Worm (Caenorhabditis elegans) whole organism, L1 larva: ENCODE data around the gene cal-7.

Experiments
- C16A3.4 ChIP-seq: fragments of 150-350 bp; optimal IDR thresholded peaks from 2 replicates; lab custom pipeline; 2014; ENCODE audit warnings: missing biosample characterization, missing genetic modification characterization
- F16B12.6 ChIP-seq: fragments of 150-350 bp; optimal IDR thresholded peaks from 2 replicates; lab custom pipeline; 2014; ENCODE audit warnings: missing biosample characterization, missing genetic modification characterization
- alr-1 ChIP-seq: fragments of 200-800 bp; sonication (Bioruptor generic); optimal IDR thresholded peaks from 2 replicates; lab custom pipeline; 2018; ENCODE audit warnings: borderline replicate concordance, mild to moderate bottlenecking, missing genetic modification characterization, missing compliant biosample characterization
- ama-1 ChIP-seq: fragments of 150-350 bp; optimal IDR thresholded peaks from 2 replicates; lab custom pipeline; 2014
- blmp-1 ChIP-seq: fragments of 150-350 bp; optimal IDR thresholded peaks from 2 replicates; lab custom pipeline; 2014; ENCODE audit warnings: missing biosample characterization, missing genetic modification characterization
- ceh-63 ChIP-seq: fragments of 200-800 bp; sonication (Bioruptor generic); optimal IDR thresholded peaks from 2 replicates; lab custom pipeline; 2018; ENCODE audit warnings: mild to moderate bottlenecking, missing genetic modification characterization, missing compliant biosample characterization
- ceh-82 ChIP-seq, 3 experiments: fragments of 150-350 bp in 1 of 3; sonication (generic microtip) in 2 of 3; optimal IDR thresholded peaks; 2 replicates each; lab custom pipeline; 2014 to 2017; ENCODE audit warnings: missing biosample characterization in 3 of 3, missing genetic modification characterization in 3 of 3
- ceh-88 ChIP-seq: fragments of 200-800 bp; sonication (Bioruptor generic); IDR thresholded peaks from 2 replicates; pipeline ENCODE4 v1.3.6; 2022; ENCODE audit warnings: missing genetic modification characterization, missing compliant biosample characterization
- dsc-1 ChIP-seq: sonication (generic microtip); optimal IDR thresholded peaks from 2 replicates; lab custom pipeline; 2016; ENCODE audit warnings: mild to moderate bottlenecking, missing genetic modification characterization, missing compliant biosample characterization
- efl-1 ChIP-seq, 4 experiments: fragments of 150-350 bp; optimal IDR thresholded peaks in 3 of 4; peaks in 1 of 4; 1 replicate in 1 of 4; 2 replicates in 3 of 4; lab custom pipeline; 2014; ENCODE audit warnings: missing biosample characterization in 2 of 4, missing genetic modification characterization in 2 of 4, missing genetic modification reagents in 2 of 4
- efl-3 ChIP-seq: fragments of 200-800 bp; sonication (Bioruptor generic); optimal IDR thresholded peaks from 2 replicates; lab custom pipeline; 2018; ENCODE audit warnings: mild to moderate bottlenecking, missing genetic modification characterization, missing compliant biosample characterization
- egl-13 ChIP-seq: sonication (generic microtip); optimal IDR thresholded peaks from 2 replicates; lab custom pipeline; 2016; ENCODE audit warnings: missing genotype, missing genetic modification reagents, missing genetic modification characterization, missing compliant biosample characterization
- egl-27 ChIP-seq, 2 experiments: fragments of 150-350 bp in 1 of 2; sonication (generic microtip); optimal IDR thresholded peaks; 3 replicates each; lab custom pipeline; 2017 to 2018; ENCODE audit warnings: missing biosample characterization in 2 of 2, missing genetic modification characterization in 2 of 2, missing genetic modification reagents in 2 of 2
- elt-2 ChIP-seq: sonication (generic microtip); optimal IDR thresholded peaks from 2 replicates; lab custom pipeline; 2016; ENCODE audit warnings: missing genetic modification characterization, mild to moderate bottlenecking, inconsistent platforms, missing compliant biosample characterization, missing genetic modification reagents
- elt-3 ChIP-seq, 6 experiments: fragments of 150-350 bp in 1 of 6; sonication (generic microtip); optimal IDR thresholded peaks; 2 replicates each; lab custom pipeline; 2017 to 2018; ENCODE audit warnings: missing biosample characterization in 6 of 6, missing genetic modification characterization in 6 of 6, inconsistent platforms in 1 of 6
- ets-5 ChIP-seq: fragments of 200-800 bp; sonication (Bioruptor generic); IDR thresholded peaks from 2 replicates; pipeline ENCODE4 v1.3.6; 2022; ENCODE audit warnings: missing genetic modification characterization, missing compliant biosample characterization
- fkh-10 ChIP-seq: sonication (generic microtip); optimal IDR thresholded peaks from 2 replicates; lab custom pipeline; 2017; ENCODE audit warnings: missing biosample characterization, missing genetic modification reagents, missing genetic modification characterization
- fkh-8 ChIP-seq: sonication (generic microtip); optimal IDR thresholded peaks from 2 replicates; lab custom pipeline; 2016; ENCODE audit warnings: mild to moderate bottlenecking, missing genetic modification characterization, missing compliant biosample characterization
- fos-1 ChIP-seq: fragments of 150-350 bp; optimal IDR thresholded peaks from 2 replicates; lab custom pipeline; 2014; ENCODE audit warnings: missing biosample characterization, missing genetic modification characterization
- grh-1 ChIP-seq: fragments of 200-800 bp; sonication (Bioruptor generic); IDR thresholded peaks from 2 replicates; pipeline ENCODE4 v1.3.6; 2022; ENCODE audit warnings: missing genetic modification reagents, missing genetic modification characterization, missing compliant biosample characterization
- hlh-17 ChIP-seq: fragments of 200-800 bp; sonication (Bioruptor generic); optimal IDR thresholded peaks from 2 replicates; lab custom pipeline; 2018; ENCODE audit warnings: missing genetic modification characterization, mild to moderate bottlenecking, missing compliant biosample characterization, moderate library complexity, borderline replicate concordance
- hlh-4 ChIP-seq: sonication (generic microtip); optimal IDR thresholded peaks from 2 replicates; lab custom pipeline; 2016; ENCODE audit warnings: mild to moderate bottlenecking, missing genetic modification characterization, missing compliant biosample characterization
- hpl-2 ChIP-seq: fragments of 150-350 bp; optimal IDR thresholded peaks from 2 replicates; lab custom pipeline; 2014; ENCODE audit warnings: missing biosample characterization, missing genetic modification reagents, missing genetic modification characterization
- lin-15B ChIP-seq: fragments of 150-350 bp; sonication (generic microtip); optimal IDR thresholded peaks from 3 replicates; lab custom pipeline; 2014; ENCODE audit warnings: missing biosample characterization, missing genetic modification characterization
- lin-35 ChIP-seq, 2 experiments: fragments of 150-350 bp; optimal IDR thresholded peaks; 2 replicates each; lab custom pipeline; 2014; ENCODE audit warnings: missing biosample characterization in 2 of 2, missing genetic modification characterization in 2 of 2, missing genetic modification reagents in 2 of 2
- lir-3 ChIP-seq: sonication (generic microtip); optimal IDR thresholded peaks from 2 replicates; lab custom pipeline; 2016; ENCODE audit warnings: mild to moderate bottlenecking, missing genetic modification characterization, moderate library complexity, missing compliant biosample characterization; ENCODE audit not compliant: poor library complexity
- mab-9 ChIP-seq: fragments of 200-800 bp; sonication (Bioruptor generic); IDR thresholded peaks from 2 replicates; pipeline ENCODE4 v1.3.6; 2022; ENCODE audit warnings: missing genetic modification reagents, missing genetic modification characterization, missing compliant biosample characterization
- mdl-1 ChIP-seq, 2 experiments: fragments of 150-350 bp; optimal IDR thresholded peaks; 2 replicates each; lab custom pipeline; 2014 to 2017; ENCODE audit warnings: missing biosample characterization in 2 of 2, missing genetic modification characterization in 2 of 2, inconsistent platforms in 1 of 2
- mef-2 ChIP-seq: fragments of 150-350 bp; optimal IDR thresholded peaks from 2 replicates; lab custom pipeline; 2014; ENCODE audit warnings: missing biosample characterization, missing genetic modification characterization
- nhr-11 ChIP-seq: fragments of 150-350 bp; optimal IDR thresholded peaks from 2 replicates; lab custom pipeline; 2014; ENCODE audit warnings: missing biosample characterization, missing genetic modification characterization
- nhr-19 ChIP-seq: fragments of 200-800 bp; sonication (Bioruptor generic); conservative IDR thresholded peaks from 2 replicates; pipeline ENCODE4 v1.3.6; 2022; ENCODE audit warnings: missing genetic modification characterization, missing compliant biosample characterization
- nhr-20 ChIP-seq: sonication (generic microtip); optimal IDR thresholded peaks from 2 replicates; lab custom pipeline; 2016; ENCODE audit warnings: mild to moderate bottlenecking, missing genetic modification characterization, missing compliant biosample characterization
- nhr-28 ChIP-seq: fragments of 150-350 bp; optimal IDR thresholded peaks from 2 replicates; lab custom pipeline; 2014; ENCODE audit warnings: missing biosample characterization, missing genetic modification characterization
- nhr-47 ChIP-seq: sonication (generic microtip); optimal IDR thresholded peaks from 2 replicates; lab custom pipeline; 2016; ENCODE audit warnings: mild to moderate bottlenecking, missing genetic modification characterization, moderate library complexity, missing compliant biosample characterization
- nhr-71 ChIP-seq: sonication (generic microtip); optimal IDR thresholded peaks from 2 replicates; lab custom pipeline; 2016; ENCODE audit warnings: mild to moderate bottlenecking, missing genetic modification characterization, moderate library complexity, missing compliant biosample characterization
- nhr-76 ChIP-seq: sonication (generic microtip); optimal IDR thresholded peaks from 2 replicates; lab custom pipeline; 2017; ENCODE audit warnings: missing biosample characterization, missing genetic modification characterization
- nhr-90 ChIP-seq: sonication (generic microtip); optimal IDR thresholded peaks from 2 replicates; lab custom pipeline; 2016; ENCODE audit warnings: mild to moderate bottlenecking, missing genetic modification characterization, missing compliant biosample characterization; ENCODE audit not compliant: poor library complexity
- pqm-1 ChIP-seq: sonication (generic microtip); optimal IDR thresholded peaks from 3 replicates; lab custom pipeline; 2017; ENCODE audit warnings: missing biosample characterization, missing genetic modification characterization
- skn-1 ChIP-seq: fragments of 150-350 bp; optimal IDR thresholded peaks from 2 replicates; lab custom pipeline; 2014; ENCODE audit warnings: missing biosample characterization, missing genetic modification characterization
- snpc-4 ChIP-seq: fragments of 150-350 bp; optimal IDR thresholded peaks from 2 replicates; lab custom pipeline; 2014; ENCODE audit warnings: missing biosample characterization, missing genetic modification characterization
- sptf-1 ChIP-seq: fragments of 150-350 bp; optimal IDR thresholded peaks from 2 replicates; lab custom pipeline; 2014; ENCODE audit warnings: missing biosample characterization, missing genetic modification characterization
- tbx-2 ChIP-seq: sonication (generic microtip); optimal IDR thresholded peaks from 2 replicates; lab custom pipeline; 2016; ENCODE audit warnings: missing genetic modification characterization, missing compliant biosample characterization
- tlp-1 ChIP-seq: fragments of 150-350 bp; optimal IDR thresholded peaks from 2 replicates; lab custom pipeline; 2014; ENCODE audit warnings: missing biosample characterization, missing genetic modification characterization
- unc-130 ChIP-seq: fragments of 150-350 bp; optimal IDR thresholded peaks from 2 replicates; lab custom pipeline; 2017; ENCODE audit warnings: missing biosample characterization, missing genetic modification characterization, inconsistent platforms
- unc-62 ChIP-seq: fragments of 150-350 bp; optimal IDR thresholded peaks from 2 replicates; lab custom pipeline; 2014; ENCODE audit warnings: missing biosample characterization, missing genetic modification reagents, missing genetic modification characterization
- vab-15 ChIP-seq: sonication (generic microtip); optimal IDR thresholded peaks from 2 replicates; lab custom pipeline; 2017; ENCODE audit warnings: missing genotype, mild to moderate bottlenecking, missing genetic modification characterization, missing compliant biosample characterization
- xbp-1 ChIP-seq: sonication (generic microtip); optimal IDR thresholded peaks from 2 replicates; lab custom pipeline; 2016; ENCODE audit warnings: missing genetic modification characterization, missing compliant biosample characterization
- zag-1 ChIP-seq: fragments of 150-350 bp; optimal IDR thresholded peaks from 2 replicates; lab custom pipeline; 2014; ENCODE audit warnings: missing biosample characterization, missing genetic modification characterization
- zip-4 ChIP-seq: fragments of 200-800 bp; sonication (Bioruptor generic); optimal IDR thresholded peaks from 2 replicates; lab custom pipeline; 2018; ENCODE audit warnings: mild to moderate bottlenecking, missing genetic modification characterization, moderate library complexity, missing compliant biosample characterization
- ztf-4 ChIP-seq: fragments of 150-350 bp; optimal IDR thresholded peaks from 2 replicates; lab custom pipeline; 2014; ENCODE audit warnings: missing biosample characterization, missing genetic modification characterization

cal-7 gene

DNA sequence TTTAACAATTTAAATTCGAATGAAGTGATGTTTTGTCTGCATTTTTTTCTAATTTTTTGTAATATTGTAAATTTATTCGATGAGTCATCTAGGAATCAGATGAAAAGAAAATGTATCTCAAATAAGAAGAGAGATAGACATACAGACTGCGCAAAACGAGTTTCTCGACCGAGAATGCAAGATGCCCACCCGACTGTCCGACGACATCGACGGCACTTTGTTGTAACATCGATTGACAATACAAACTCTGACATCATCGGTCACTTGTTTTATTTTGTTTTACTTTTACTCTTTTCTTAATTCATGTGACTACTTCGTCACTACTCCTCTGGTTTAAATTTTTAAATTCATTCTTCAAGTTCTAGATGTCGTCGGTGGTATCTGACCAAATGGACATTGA lies 7.0 kb downstream of the cal-7 start, which contains the start of gene sta-2 (continued):
- TF ChIP-seq nhr-90 (tag; lab: Kevin White, UChicago) = peak; percentile 26
- no peak for TF ChIP-seq skn-1
- TF ChIP-seq fkh-10 (GFP tag; lab: Kevin White, UChicago) = no peak
- no peak for TF ChIP-seq pqm-1 (tag; lab: Kevin White, UChicago)
- peak; percentile 47 for TF ChIP-seq tbx-2 (tag; lab: Kevin White, UChicago)
- no peak for TF ChIP-seq elt-2 (tag; lab: Kevin White, UChicago)
- no peak for TF ChIP-seq ztf-4
- no peak for TF ChIP-seq hlh-17 (GFP tag; lab: Kevin White, UChicago)
- TF ChIP-seq unc-130 (tag; lab: Kevin White, UChicago) = peak; percentile 35
- peak; percentile 81 for TF ChIP-seq grh-1 (GFP tag; lab: Robert Waterston, UW)
- no peak for TF ChIP-seq nhr-76 (tag; lab: Kevin White, UChicago)
- no peak for TF ChIP-seq lir-3 (tag; lab: Kevin White, UChicago)
- peak in 1 of 2 experiments; percentile 57 for TF ChIP-seq lin-35 (GFP tag; optimal IDR thresholded peaks at IDR 0.05; lab: Kevin White, UChicago)
- no peak for TF ChIP-seq zip-4
- no peak for TF ChIP-seq fkh-8 (tag; lab: Kevin White, UChicago)
- TF ChIP-seq blmp-1 (tag; lab: Kevin White, UChicago) = peak; percentile 86
- TF ChIP-seq fos-1 = no peak
- TF ChIP-seq efl-3 (GFP tag; lab: Kevin White, UChicago) = no peak
- TF ChIP-seq lin-15B (tag; lab: Kevin White, UChicago) = no peak
- no peak for TF ChIP-seq ets-5 (GFP tag; lab: Robert Waterston, UW)
- no peak for TF ChIP-seq efl-1 (optimal IDR thresholded peaks at IDR 0.05; lab: Kevin White, UChicago)
- TF ChIP-seq efl-1 (GFP tag; optimal IDR thresholded peaks at IDR 0.05 in 1 of 2; lab: Kevin White, UChicago) = peak in 1 of 2 experiments; percentile 64
- TF ChIP-seq nhr-47 = no peak
- TF ChIP-seq nhr-28 (tag; lab: Kevin White, UChicago) = no peak
- no peak for TF ChIP-seq ceh-82 (tag; optimal IDR thresholded peaks at IDR 0.05; lab: Kevin White, UChicago)
- no peak for TF ChIP-seq alr-1 (tag; lab: Kevin White, UChicago)
- no peak for TF ChIP-seq dsc-1 (tag; lab: Kevin White, UChicago)
- no peak for TF ChIP-seq egl-27 (tag; optimal IDR thresholded peaks at IDR 0.05; lab: Kevin White, UChicago)
- no peak for TF ChIP-seq hpl-2 (GFP tag; lab: Kevin White, UChicago)
- TF ChIP-seq zag-1 (tag; lab: Kevin White, UChicago) = no peak
- peak; percentile 70 for TF ChIP-seq nhr-20
- TF ChIP-seq xbp-1 (tag; lab: Kevin White, UChicago) = no peak
- no peak for TF ChIP-seq tlp-1 (tag; lab: Kevin White, UChicago)
- peak; percentile 20 for TF ChIP-seq C16A3.4 (tag; lab: Kevin White, UChicago)
- no peak for TF ChIP-seq vab-15
- no peak for TF ChIP-seq hlh-4
- no peak for TF ChIP-seq egl-13 (tag; lab: Kevin White, UChicago)
- no peak for TF ChIP-seq F16B12.6 (tag; lab: Kevin White, UChicago)
- TF ChIP-seq nhr-19 = no peak
- TF ChIP-seq ama-1 (lab: Kevin White, UChicago) = no peak
- TF ChIP-seq elt-3 (tag; optimal IDR thresholded peaks at IDR 0.05; lab: Kevin White, UChicago) = peak in 2 of 6 experiments; percentile 18 to 91
- no peak for TF ChIP-seq unc-62 (GFP tag; lab: Kevin White, UChicago)
- TF ChIP-seq sptf-1 = no peak
- no peak for TF ChIP-seq ceh-63
- no peak for TF ChIP-seq mef-2
- TF ChIP-seq mdl-1 (tag; optimal IDR thresholded peaks at IDR 0.05; lab: Kevin White, UChicago) = peak in 1 of 2 experiments; percentile 61
- TF ChIP-seq ceh-88 = no peak
- no peak for TF ChIP-seq snpc-4 (tag; lab: Kevin White, UChicago)
- TF ChIP-seq nhr-71 (tag; lab: Kevin White, UChicago) = peak; percentile 67
- no peak for TF ChIP-seq nhr-11 (tag; lab: Kevin White, UChicago)
- no peak for TF ChIP-seq mab-9
